Worm (Caenorhabditis elegans) whole organism, early embryonic: Measurements from ENCODE around the gene C08A9.10.

Source experiments
- ceh-13 ChIP-seq: fragments of 200-800 bp; sonication (Bioruptor generic); optimal IDR thresholded peaks from 2 replicates; lab custom pipeline; 2018; ENCODE audit warnings: mild to moderate bottlenecking, missing genetic modification characterization, missing compliant biosample characterization
- ets-7 ChIP-seq: sonication (generic microtip); optimal IDR thresholded peaks from 2 replicates; lab custom pipeline; 2016; ENCODE audit warnings: missing genotype, missing genetic modification characterization, missing compliant biosample characterization

DNA sequence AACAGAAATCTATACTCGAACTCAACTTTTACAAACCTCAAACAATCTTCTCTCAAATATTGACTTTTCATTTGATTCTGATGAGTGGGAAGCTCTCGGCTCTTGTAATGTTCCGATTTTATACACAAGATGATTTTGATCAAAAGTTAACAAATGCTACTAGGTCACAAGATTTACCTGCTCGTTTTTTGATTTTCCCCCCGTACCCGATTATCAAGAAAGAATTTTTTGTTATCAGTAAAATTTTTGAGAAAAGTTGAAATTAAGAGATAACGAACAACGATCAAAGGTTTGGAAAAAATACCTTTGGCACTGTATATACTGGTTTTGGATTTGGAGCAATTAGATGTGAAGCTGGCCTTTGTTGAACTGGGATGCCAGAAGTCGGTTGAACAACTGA, 16.2 kb upstream of the C08A9.10 start:
- TF ChIP-seq ets-7 (tag; lab: Kevin White, UChicago) = no peak
- TF ChIP-seq ceh-13 = no peak
